Fruit fly (Drosophila melanogaster) whole organism, embryonic: Measurements from ENCODE around the gene CG44428.

Source experiments
- CG1024 ChIP-seq: fragments of 200-800 bp; sonication (Bioruptor generic); IDR thresholded peaks from 2 replicates; pipeline ENCODE4 v1.3.6; 2022; ENCODE audit warnings: missing biosample characterization, missing genetic modification characterization
- CG12155 ChIP-seq: fragments of 200-800 bp; sonication (Bioruptor generic); optimal IDR thresholded peaks from 3 replicates; lab custom pipeline; 2016; ENCODE audit warnings: missing biosample characterization, missing genetic modification characterization
- CG14965 ChIP-seq: fragments of 200-800 bp; sonication (Bioruptor generic); optimal IDR thresholded peaks from 2 replicates; lab custom pipeline; 2016; ENCODE audit warnings: missing biosample characterization, missing genetic modification characterization, borderline replicate concordance
- CG16813 ChIP-seq: fragments of 200-800 bp; sonication (Bioruptor generic); IDR thresholded peaks from 3 replicates; pipeline ENCODE4 v1.3.6; 2022; ENCODE audit warnings: missing biosample characterization, missing genetic modification characterization; ENCODE audit not compliant: partially characterized antibody
- CG17802 ChIP-seq: fragments of 200-800 bp; sonication (Bioruptor generic); optimal IDR thresholded peaks from 2 replicates; lab custom pipeline; 2018; ENCODE audit warnings: missing biosample characterization, mild to moderate bottlenecking, missing genetic modification characterization, moderate library complexity
- CG1792 ChIP-seq: fragments of 200-800 bp; sonication (Bioruptor generic); optimal IDR thresholded peaks from 2 replicates; lab custom pipeline; 2016; ENCODE audit warnings: missing biosample characterization, missing genetic modification characterization
- CG18476 ChIP-seq: fragments of 200-800 bp; sonication (Bioruptor generic); optimal IDR thresholded peaks from 2 replicates; lab custom pipeline; 2016; ENCODE audit warnings: missing biosample characterization, mild to moderate bottlenecking, missing genetic modification characterization
- CG32767 ChIP-seq: fragments of 200-800 bp; sonication (Bioruptor generic); IDR thresholded peaks from 2 replicates; pipeline ENCODE4 v1.3.6; 2022; ENCODE audit warnings: missing biosample characterization, missing genetic modification characterization
- CG42726 ChIP-seq: fragments of 200-800 bp; sonication (Bioruptor generic); IDR thresholded peaks from 2 replicates; pipeline ENCODE4 v1.3.6; 2022; ENCODE audit warnings: missing biosample characterization, missing genetic modification characterization; ENCODE audit not compliant: partially characterized antibody
- CG4730 ChIP-seq: fragments of 200-800 bp; sonication (Bioruptor generic); IDR thresholded peaks from 2 replicates; pipeline ENCODE4 v1.3.6; 2022; ENCODE audit warnings: missing biosample characterization, missing genetic modification characterization
- CG6791 ChIP-seq: fragments of 200-800 bp; sonication (Bioruptor generic); IDR thresholded peaks from 3 replicates; pipeline ENCODE4 v1.3.6; 2022; ENCODE audit warnings: missing biosample characterization, missing genetic modification characterization; ENCODE audit not compliant: partially characterized antibody
- CG7271 ChIP-seq: fragments of 200-800 bp; sonication (Bioruptor generic); optimal IDR thresholded peaks from 2 replicates; lab custom pipeline; 2018; ENCODE audit warnings: missing biosample characterization, mild to moderate bottlenecking, missing genetic modification characterization, moderate library complexity
- CG7987 ChIP-seq: fragments of 200-800 bp; sonication (Bioruptor generic); optimal IDR thresholded peaks from 2 replicates; lab custom pipeline; 2018; ENCODE audit warnings: missing biosample characterization, mild to moderate bottlenecking, missing genetic modification characterization, moderate library complexity
- CG8281 ChIP-seq: fragments of 200-800 bp; sonication (Bioruptor generic); optimal IDR thresholded peaks from 2 replicates; lab custom pipeline; 2018; ENCODE audit warnings: missing biosample characterization, mild to moderate bottlenecking, missing genetic modification characterization, moderate library complexity
- CG8765 ChIP-seq: fragments of 200-800 bp; sonication (Bioruptor generic); IDR thresholded peaks from 2 replicates; pipeline ENCODE4 v1.3.6; 2022; ENCODE audit warnings: missing biosample characterization, missing genetic modification characterization
- CG8924 ChIP-seq: fragments of 200-800 bp; optimal IDR thresholded peaks from 3 replicates; lab custom pipeline; 2019; ENCODE audit warnings: missing biosample characterization, mild to moderate bottlenecking, missing genetic modification characterization, moderate library complexity
- Dbx ChIP-seq: fragments of 200-800 bp; sonication (Bioruptor generic); IDR thresholded peaks from 3 replicates; pipeline ENCODE4 v1.3.6; 2022; ENCODE audit warnings: missing biosample characterization, missing genetic modification characterization
- Ets97D ChIP-seq: fragments of 200-800 bp; sonication (Bioruptor generic); optimal IDR thresholded peaks from 3 replicates; lab custom pipeline; 2016; ENCODE audit warnings: missing biosample characterization, missing genetic modification characterization
- Hmx ChIP-seq: fragments of 200-800 bp; sonication (Bioruptor generic); optimal IDR thresholded peaks from 2 replicates; lab custom pipeline; 2016; ENCODE audit warnings: missing biosample characterization, missing genetic modification characterization
- Lhr ChIP-seq: fragments of 200-800 bp; sonication (Bioruptor generic); optimal IDR thresholded peaks from 3 replicates; lab custom pipeline; 2017; ENCODE audit warnings: mild to moderate bottlenecking, missing biosample characterization, missing genetic modification reagents, missing genetic modification characterization
- Mes4 ChIP-seq: fragments of 200-800 bp; sonication (Bioruptor generic); optimal IDR thresholded peaks from 2 replicates; lab custom pipeline; 2016; ENCODE audit warnings: missing biosample characterization, missing genetic modification characterization
- Neu2 ChIP-seq: fragments of 200-800 bp; sonication (Bioruptor generic); optimal IDR thresholded peaks from 3 replicates; lab custom pipeline; 2016; ENCODE audit warnings: missing biosample characterization, missing genetic modification characterization, borderline replicate concordance
- Oaz ChIP-seq: fragments of 200-800 bp; sonication (Bioruptor generic); IDR thresholded peaks from 2 replicates; pipeline ENCODE4 v1.3.6; 2022; ENCODE audit warnings: missing biosample characterization, missing genetic modification characterization
- Sox100B ChIP-seq: fragments of 200-800 bp; sonication (Bioruptor generic); optimal IDR thresholded peaks from 3 replicates; lab custom pipeline; 2018; ENCODE audit warnings: missing biosample characterization, mild to moderate bottlenecking, missing genetic modification characterization
- Sry-β ChIP-seq: fragments of 200-800 bp; sonication (Bioruptor generic); optimal IDR thresholded peaks from 2 replicates; lab custom pipeline; 2018; ENCODE audit warnings: missing biosample characterization, mild to moderate bottlenecking, missing genetic modification characterization, moderate library complexity
- Usf ChIP-seq: fragments of 200-800 bp; sonication (Bioruptor generic); optimal IDR thresholded peaks from 2 replicates; lab custom pipeline; 2017; ENCODE audit warnings: missing genotype, missing biosample characterization, missing genetic modification characterization
- ab ChIP-seq: fragments of 200-800 bp; sonication (Bioruptor generic); optimal IDR thresholded peaks from 2 replicates; lab custom pipeline; 2016; ENCODE audit warnings: missing biosample characterization, missing genetic modification characterization
- abd-A ChIP-seq: fragments of 200-800 bp; sonication (Bioruptor generic); optimal IDR thresholded peaks from 3 replicates; lab custom pipeline; 2019; ENCODE audit warnings: missing biosample characterization, mild to moderate bottlenecking, missing genetic modification characterization, moderate library complexity
- amos ChIP-seq: fragments of 200-800 bp; sonication (Bioruptor generic); IDR thresholded peaks from 2 replicates; pipeline ENCODE4 v1.3.6; 2022; ENCODE audit warnings: missing biosample characterization, missing genetic modification characterization; ENCODE audit not compliant: partially characterized antibody
- ara ChIP-seq: fragments of 200-800 bp; sonication (Bioruptor generic); IDR thresholded peaks from 2 replicates; pipeline ENCODE4 v1.3.6; 2022; ENCODE audit warnings: missing biosample characterization, missing genetic modification characterization
- ci ChIP-seq: fragments of 200-800 bp; sonication (Bioruptor generic); IDR thresholded peaks from 3 replicates; pipeline ENCODE4 v1.3.6; 2022; ENCODE audit warnings: missing biosample characterization, missing genetic modification characterization
- croc ChIP-seq: fragments of 200-800 bp; sonication (Bioruptor generic); conservative IDR thresholded peaks from 3 replicates; pipeline ENCODE4 v1.3.6; 2022; ENCODE audit warnings: missing biosample characterization, missing genetic modification characterization
- dan ChIP-seq: fragments of 200-800 bp; sonication (Bioruptor generic); IDR thresholded peaks from 2 replicates; pipeline ENCODE4 v1.3.6; 2022; ENCODE audit warnings: missing biosample characterization, missing genetic modification characterization
- dati ChIP-seq: fragments of 200-800 bp; sonication (Bioruptor generic); IDR thresholded peaks from 2 replicates; pipeline ENCODE4 v1.3.6; 2022; ENCODE audit warnings: missing biosample characterization, missing genetic modification characterization
- dmrt99B ChIP-seq: fragments of 200-800 bp; sonication (Bioruptor generic); optimal IDR thresholded peaks from 2 replicates; lab custom pipeline; 2018; ENCODE audit warnings: missing biosample characterization, mild to moderate bottlenecking, missing genetic modification characterization, moderate library complexity
- ewg ChIP-seq: fragments of 200-800 bp; sonication (Bioruptor generic); optimal IDR thresholded peaks from 3 replicates; lab custom pipeline; 2017; ENCODE audit warnings: mild to moderate bottlenecking, missing biosample characterization, missing genetic modification reagents, missing genetic modification characterization
- fd96Cb ChIP-seq: fragments of 200-800 bp; sonication (Bioruptor generic); optimal IDR thresholded peaks from 2 replicates; lab custom pipeline; 2018; ENCODE audit warnings: missing biosample characterization, mild to moderate bottlenecking, missing genetic modification characterization, moderate library complexity
- ftz-f1 ChIP-seq: fragments of 200-800 bp; sonication (Bioruptor generic); optimal IDR thresholded peaks from 2 replicates; lab custom pipeline; 2016; ENCODE audit warnings: missing biosample characterization, missing genetic modification characterization
- fu2 ChIP-seq: fragments of 200-800 bp; sonication (Bioruptor generic); optimal IDR thresholded peaks from 2 replicates; lab custom pipeline; 2016; ENCODE audit warnings: missing biosample characterization, missing genetic modification characterization
- gce ChIP-seq: fragments of 200-800 bp; sonication (Bioruptor generic); IDR thresholded peaks from 3 replicates; pipeline ENCODE4 v1.3.6; 2022; ENCODE audit warnings: missing biosample characterization, missing genetic modification characterization
- grau ChIP-seq: fragments of 200-800 bp; optimal IDR thresholded peaks from 3 replicates; lab custom pipeline; 2019; ENCODE audit warnings: missing biosample characterization, mild to moderate bottlenecking, missing genetic modification characterization, moderate library complexity
- h ChIP-seq: fragments of >200 bp; optimal IDR thresholded peaks from 2 replicates; lab custom pipeline; 2017
- luna ChIP-seq: fragments of 200-800 bp; sonication (Bioruptor generic); optimal IDR thresholded peaks from 2 replicates; lab custom pipeline; 2016; ENCODE audit warnings: missing biosample characterization, missing genetic modification characterization
- mam ChIP-seq: fragments of 200-800 bp; sonication (Bioruptor generic); optimal IDR thresholded peaks from 3 replicates; lab custom pipeline; 2016; ENCODE audit warnings: missing biosample characterization, missing genetic modification characterization
- oc ChIP-seq: fragments of 200-800 bp; sonication (Bioruptor generic); optimal IDR thresholded peaks from 2 replicates; lab custom pipeline; 2018; ENCODE audit warnings: missing biosample characterization, mild to moderate bottlenecking, missing genetic modification characterization, moderate library complexity
- prd ChIP-seq, 3 experiments: fragments of >200 bp in 2 of 3; fragments of 200-800 bp in 1 of 3; sonication (Bioruptor generic) in 1 of 3; optimal IDR thresholded peaks in 2 of 3; IDR thresholded peaks in 1 of 3; 2 replicates in 2 of 3; 3 replicates in 1 of 3; pipeline versions ENCODE4 v1.3.6 to Lab custom; 2017 to 2022; ENCODE audit warnings: missing biosample characterization in 1 of 3, missing genetic modification characterization in 1 of 3
- schlank ChIP-seq: fragments of 200-800 bp; sonication (Bioruptor generic); optimal IDR thresholded peaks from 2 replicates; lab custom pipeline; 2018; ENCODE audit warnings: missing biosample characterization, mild to moderate bottlenecking, missing genetic modification characterization
- trem ChIP-seq: fragments of 200-800 bp; optimal IDR thresholded peaks from 3 replicates; lab custom pipeline; 2019; ENCODE audit warnings: missing biosample characterization, mild to moderate bottlenecking, missing genetic modification characterization, moderate library complexity
- tup ChIP-seq: fragments of 200-800 bp; sonication (Bioruptor generic); optimal IDR thresholded peaks from 2 replicates; lab custom pipeline; 2016; ENCODE audit warnings: missing biosample characterization, mild to moderate bottlenecking, missing genetic modification characterization, moderate library complexity
- wek ChIP-seq: fragments of 200-800 bp; sonication (Bioruptor generic); optimal IDR thresholded peaks from 3 replicates; lab custom pipeline; 2018; ENCODE audit warnings: missing biosample characterization, mild to moderate bottlenecking, missing genetic modification characterization, moderate library complexity

CG44428 gene

dm6 chrX:13572382-13572781 is 42.3 kb upstream of the CG44428 start (continued):
- no peak for TF ChIP-seq luna (GFP tag; lab: Kevin White, UChicago)
- no peak for TF ChIP-seq CG1024 (GFP tag; lab: Robert Waterston, UW)
- peak; percentile 23 for TF ChIP-seq trem
- peak; percentile 60; the same call in 2 of the 3 replicates for TF ChIP-seq ci
- TF ChIP-seq amos (GFP tag; lab: Robert Waterston, UW): no peak
- no peak for TF ChIP-seq CG1792 (GFP tag; lab: Kevin White, UChicago)
- peak; percentile 47 for TF ChIP-seq CG8924 (tag; lab: Kevin White, UChicago)
- TF ChIP-seq fd96Cb (tag; lab: Kevin White, UChicago): peak; percentile 77
- peak; percentile 58 for TF ChIP-seq Sox100B (GFP tag; lab: Kevin White, UChicago)
- TF ChIP-seq CG12155 (GFP tag; lab: Kevin White, UChicago): peak; percentile 4
- no peak for TF ChIP-seq CG7987 (GFP tag; lab: Kevin White, UChicago)
- TF ChIP-seq ara (GFP tag; lab: Robert Waterston, UW): peak; percentile 44; the same call in 1 of the 2 replicates
- TF ChIP-seq schlank (tag; lab: Kevin White, UChicago): no peak
- no peak for TF ChIP-seq Lhr (GFP tag; lab: Kevin White, UChicago)
- no peak for TF ChIP-seq Usf (GFP tag; lab: Kevin White, UChicago)
- peak; percentile 76 for TF ChIP-seq dmrt99B (tag; lab: Kevin White, UChicago)
- TF ChIP-seq CG14965 (GFP tag; lab: Kevin White, UChicago): no peak
- no peak for TF ChIP-seq prd (optimal IDR thresholded peaks at IDR 0.05; lab: Kevin White, UChicago)
- peak; percentile 50; the same call in 1 of the 3 replicates for TF ChIP-seq prd (GFP tag; IDR thresholded peaks at IDR 0.05; lab: Robert Waterston, UW)
- no peak for TF ChIP-seq CG17802
- TF ChIP-seq Oaz (GFP tag; lab: Robert Waterston, UW): no peak
- TF ChIP-seq ewg (GFP tag; lab: Kevin White, UChicago): peak; percentile 31
- peak; percentile 57 for TF ChIP-seq mam
- no peak for TF ChIP-seq h (lab: Kevin White, UChicago)
- peak; percentile 27 for TF ChIP-seq CG18476
- TF ChIP-seq ftz-f1: no peak
- TF ChIP-seq Mes4 (GFP tag; lab: Kevin White, UChicago): no peak
- TF ChIP-seq CG4730: peak; percentile 35; the same call in 1 of the 2 replicates
- TF ChIP-seq CG6791 (GFP tag; lab: Robert Waterston, UW): no peak
- TF ChIP-seq ab: no peak
- no peak for TF ChIP-seq oc (tag; lab: Kevin White, UChicago)
- no peak for TF ChIP-seq tup (GFP tag; lab: Kevin White, UChicago)
- TF ChIP-seq Dbx: peak; percentile 58; the same call in 2 of the 3 replicates
- TF ChIP-seq wek (GFP tag; lab: Kevin White, UChicago): no peak
- TF ChIP-seq Neu2 (GFP tag; lab: Kevin White, UChicago): no peak
- no peak for TF ChIP-seq dati (GFP tag; lab: Robert Waterston, UW)
- no peak for TF ChIP-seq CG42726 (GFP tag; lab: Robert Waterston, UW)
- no peak for TF ChIP-seq CG8765 (GFP tag; lab: Robert Waterston, UW)
- no peak for TF ChIP-seq abd-A (tag; lab: Kevin White, UChicago)
- no peak for TF ChIP-seq Hmx (GFP tag; lab: Kevin White, UChicago)
- no peak for TF ChIP-seq CG7271
- TF ChIP-seq croc (GFP tag; lab: Robert Waterston, UW): peak; percentile 20; the same call in 1 of the 3 replicates
- TF ChIP-seq CG8281 (tag; lab: Kevin White, UChicago): no peak
- TF ChIP-seq CG32767 (GFP tag; lab: Robert Waterston, UW): 0 out of 2 replicates have a peak, but pooled peaks have one; percentile 29
- no peak for TF ChIP-seq gce
- TF ChIP-seq grau (tag; lab: Kevin White, UChicago): peak; percentile 71
- TF ChIP-seq Ets97D (GFP tag; lab: Kevin White, UChicago): no peak
- TF ChIP-seq fu2: peak; percentile 13
- TF ChIP-seq dan (GFP tag; lab: Robert Waterston, UW): no peak
- no peak for TF ChIP-seq CG16813 (GFP tag; lab: Robert Waterston, UW)
- TF ChIP-seq Sry-β (GFP tag; lab: Kevin White, UChicago): no peak
